Worm (Caenorhabditis elegans): Measurements from ENCODE around the gene Y54G2A.26.

ce11 chrIV:2995372-2995771 is at the start of gene Y54G2A.26:
- TF ChIP-seq dao-5 (tag; optimal IDR thresholded peaks at IDR 0.05) (no peak), W03F9.2 (tag; optimal IDR thresholded peaks at IDR 0.05) (no peak), him-1 (tag; optimal IDR thresholded peaks at IDR 0.05) (no peak)

Measured in whole organism, L4/young adult.